Fruit fly (Drosophila melanogaster) whole organism, embryonic: ENCODE measurements around the gene CRAT.

Source experiments
- Atf6 ChIP-seq: fragments of 200-800 bp; sonication (Bioruptor generic); IDR thresholded peaks from 2 replicates; pipeline ENCODE4 v1.3.6; 2022; ENCODE audit warnings: missing biosample characterization, missing genetic modification characterization
- B-H2 ChIP-seq: fragments of 200-800 bp; sonication (Bioruptor generic); optimal IDR thresholded peaks from 2 replicates; lab custom pipeline; 2018; ENCODE audit warnings: missing biosample characterization, mild to moderate bottlenecking, missing genetic modification characterization
- Blimp-1 ChIP-seq: fragments of 200-800 bp; sonication (Bioruptor generic); optimal IDR thresholded peaks from 3 replicates; lab custom pipeline; 2018; ENCODE audit warnings: missing biosample characterization, missing genetic modification characterization, mild to moderate bottlenecking, moderate library complexity, missing genetic modification reagents
- C15 ChIP-seq: fragments of 200-800 bp; sonication (Bioruptor generic); IDR thresholded peaks from 3 replicates; pipeline ENCODE4 v1.3.6; 2022; ENCODE audit warnings: missing biosample characterization, missing genetic modification characterization
- CG10274 ChIP-seq: fragments of 200-800 bp; sonication (Bioruptor generic); optimal IDR thresholded peaks from 3 replicates; lab custom pipeline; 2017; ENCODE audit warnings: missing biosample characterization, mild to moderate bottlenecking, missing genetic modification characterization
- CG11695 ChIP-seq: fragments of 200-800 bp; sonication (Bioruptor generic); IDR thresholded peaks from 3 replicates; pipeline ENCODE4 v1.3.6; 2022; ENCODE audit warnings: missing biosample characterization, missing genetic modification characterization
- CG14050 ChIP-seq: fragments of 200-800 bp; sonication (Bioruptor generic); IDR thresholded peaks from 3 replicates; pipeline ENCODE4 v1.3.6; 2022; ENCODE audit warnings: missing biosample characterization, missing genetic modification characterization
- CG16779 ChIP-seq: fragments of 200-800 bp; sonication (Bioruptor generic); IDR thresholded peaks from 2 replicates; pipeline ENCODE4 v1.3.6; 2022; ENCODE audit warnings: missing biosample characterization, missing genetic modification characterization
- CG2120 ChIP-seq: fragments of 200-800 bp; sonication (Bioruptor generic); optimal IDR thresholded peaks from 3 replicates; lab custom pipeline; 2016; ENCODE audit warnings: missing biosample characterization, missing genetic modification characterization
- CG2889 ChIP-seq: fragments of 200-800 bp; sonication (Bioruptor generic); IDR thresholded peaks from 3 replicates; pipeline ENCODE4 v1.3.6; 2022; ENCODE audit warnings: missing biosample characterization, missing genetic modification characterization
- CG30431 ChIP-seq: fragments of 200-800 bp; sonication (Bioruptor generic); optimal IDR thresholded peaks from 2 replicates; lab custom pipeline; 2017; ENCODE audit warnings: missing biosample characterization, missing genetic modification characterization
- CG4328 ChIP-seq: fragments of 200-800 bp; sonication (Bioruptor generic); optimal IDR thresholded peaks from 3 replicates; lab custom pipeline; 2017; ENCODE audit warnings: missing biosample characterization, missing genetic modification reagents, missing genetic modification characterization
- CG4404 ChIP-seq: fragments of 200-800 bp; sonication (Bioruptor generic); IDR thresholded peaks from 2 replicates; pipeline ENCODE4 v1.3.6; 2022; ENCODE audit warnings: missing biosample characterization, missing genetic modification characterization
- CG5245 ChIP-seq: fragments of 200-800 bp; sonication (Bioruptor generic); optimal IDR thresholded peaks from 3 replicates; lab custom pipeline; 2016; ENCODE audit warnings: missing biosample characterization, missing genetic modification characterization
- CG7556 ChIP-seq: fragments of 200-800 bp; sonication (Bioruptor generic); optimal IDR thresholded peaks from 2 replicates; lab custom pipeline; 2017; ENCODE audit warnings: missing biosample characterization, mild to moderate bottlenecking, missing genetic modification characterization
- CG7839 ChIP-seq: fragments of 200-800 bp; sonication (Bioruptor generic); optimal IDR thresholded peaks from 3 replicates; lab custom pipeline; 2018; ENCODE audit warnings: missing biosample characterization, mild to moderate bottlenecking, missing genetic modification characterization, moderate library complexity
- CG8281 ChIP-seq: fragments of 200-800 bp; sonication (Bioruptor generic); optimal IDR thresholded peaks from 2 replicates; lab custom pipeline; 2018; ENCODE audit warnings: missing biosample characterization, mild to moderate bottlenecking, missing genetic modification characterization, moderate library complexity
- CG8765 ChIP-seq: fragments of 200-800 bp; sonication (Bioruptor generic); IDR thresholded peaks from 2 replicates; pipeline ENCODE4 v1.3.6; 2022; ENCODE audit warnings: missing biosample characterization, missing genetic modification characterization
- CG8924 ChIP-seq: fragments of 200-800 bp; optimal IDR thresholded peaks from 3 replicates; lab custom pipeline; 2019; ENCODE audit warnings: missing biosample characterization, mild to moderate bottlenecking, missing genetic modification characterization, moderate library complexity
- CG9437 ChIP-seq: fragments of 200-800 bp; sonication (Bioruptor generic); optimal IDR thresholded peaks from 2 replicates; lab custom pipeline; 2018; ENCODE audit warnings: missing biosample characterization, mild to moderate bottlenecking, missing genetic modification characterization
- CG9932 ChIP-seq: fragments of 200-800 bp; sonication (Bioruptor generic); IDR thresholded peaks from 2 replicates; pipeline ENCODE4 v1.3.6; 2022; ENCODE audit warnings: missing biosample characterization, missing genetic modification characterization
- Deaf1 ChIP-seq: fragments of 200-800 bp; optimal IDR thresholded peaks from 3 replicates; lab custom pipeline; 2019; ENCODE audit warnings: missing biosample characterization, mild to moderate bottlenecking, missing genetic modification characterization, moderate library complexity
- Dip3 ChIP-seq: fragments of 200-800 bp; sonication (Bioruptor generic); optimal IDR thresholded peaks from 3 replicates; lab custom pipeline; 2016; ENCODE audit warnings: missing biosample characterization, missing genetic modification characterization
- Drgx ChIP-seq: fragments of 200-800 bp; sonication (Bioruptor generic); IDR thresholded peaks from 2 replicates; pipeline ENCODE4 v1.3.6; 2022; ENCODE audit warnings: missing biosample characterization, missing genetic modification characterization
- Hand ChIP-seq: fragments of 200-800 bp; sonication (Bioruptor generic); optimal IDR thresholded peaks from 2 replicates; lab custom pipeline; 2017; ENCODE audit warnings: mild to moderate bottlenecking, missing biosample characterization, missing genetic modification reagents, missing genetic modification characterization
- Hmr ChIP-seq: fragments of 200-800 bp; sonication (Bioruptor generic); optimal IDR thresholded peaks from 3 replicates; lab custom pipeline; 2017; ENCODE audit warnings: mild to moderate bottlenecking, missing biosample characterization, missing genetic modification reagents, missing genetic modification characterization
- Hr3 ChIP-seq: fragments of 200-800 bp; sonication (Bioruptor generic); optimal IDR thresholded peaks from 3 replicates; lab custom pipeline; 2016; ENCODE audit warnings: missing biosample characterization, missing genetic modification characterization
- Sry-δ ChIP-seq: fragments of 200-800 bp; sonication (Bioruptor generic); optimal IDR thresholded peaks from 2 replicates; lab custom pipeline; 2016; ENCODE audit warnings: missing biosample characterization, missing genetic modification characterization
- Xbp1 ChIP-seq: fragments of 200-800 bp; sonication (Bioruptor generic); optimal IDR thresholded peaks from 3 replicates; lab custom pipeline; 2016; ENCODE audit warnings: missing biosample characterization, mild to moderate bottlenecking, missing genetic modification characterization
- YL-1 ChIP-seq: fragments of 200-800 bp; sonication (Bioruptor generic); optimal IDR thresholded peaks from 3 replicates; lab custom pipeline; 2017; ENCODE audit warnings: missing biosample characterization, mild to moderate bottlenecking, missing genetic modification characterization
- ac ChIP-seq: fragments of 200-800 bp; sonication (Bioruptor generic); optimal IDR thresholded peaks from 3 replicates; lab custom pipeline; 2017; ENCODE audit warnings: missing biosample characterization, mild to moderate bottlenecking, missing genetic modification characterization
- cwo ChIP-seq: fragments of 200-800 bp; sonication (Bioruptor generic); optimal IDR thresholded peaks from 3 replicates; lab custom pipeline; 2017; ENCODE audit warnings: missing biosample characterization, missing genetic modification characterization, mild to moderate bottlenecking, moderate library complexity, missing genetic modification reagents
- dimm ChIP-seq: fragments of 200-800 bp; sonication (Bioruptor generic); IDR thresholded peaks from 2 replicates; pipeline ENCODE4 v1.3.6; 2022; ENCODE audit warnings: missing biosample characterization, missing genetic modification characterization
- eve ChIP-seq, 2 experiments: fragments of >200 bp; optimal IDR thresholded peaks; 2 replicates each; lab custom pipeline; 2017; ENCODE audit warnings: missing biosample characterization in 2 of 2, missing genetic modification characterization in 2 of 2
- fd3F ChIP-seq: fragments of 200-800 bp; sonication (Bioruptor generic); optimal IDR thresholded peaks from 2 replicates; lab custom pipeline; 2018; ENCODE audit warnings: missing biosample characterization, mild to moderate bottlenecking, missing genetic modification characterization, moderate library complexity
- fd64A ChIP-seq: fragments of 200-800 bp; sonication (Bioruptor generic); optimal IDR thresholded peaks from 3 replicates; lab custom pipeline; 2018; ENCODE audit warnings: missing biosample characterization, mild to moderate bottlenecking, missing genetic modification characterization
- gem ChIP-seq: fragments of 200-800 bp; sonication (Bioruptor generic); optimal IDR thresholded peaks from 2 replicates; lab custom pipeline; 2019; ENCODE audit warnings: missing biosample characterization, mild to moderate bottlenecking, missing genetic modification characterization, moderate library complexity
- grau ChIP-seq: fragments of 200-800 bp; optimal IDR thresholded peaks from 3 replicates; lab custom pipeline; 2019; ENCODE audit warnings: missing biosample characterization, mild to moderate bottlenecking, missing genetic modification characterization, moderate library complexity
- gro ChIP-seq: fragments of 200-800 bp; sonication (Bioruptor generic); optimal IDR thresholded peaks from 2 replicates; lab custom pipeline; 2016; ENCODE audit warnings: missing biosample characterization, missing genetic modification characterization
- gsb-n ChIP-seq: fragments of 200-800 bp; sonication (Bioruptor generic); optimal IDR thresholded peaks from 3 replicates; lab custom pipeline; 2018; ENCODE audit warnings: missing biosample characterization, mild to moderate bottlenecking, missing genetic modification characterization
- kah ChIP-seq: fragments of 200-800 bp; sonication (Bioruptor generic); optimal IDR thresholded peaks from 2 replicates; lab custom pipeline; 2018; ENCODE audit warnings: missing biosample characterization, mild to moderate bottlenecking, missing genetic modification characterization
- knrl ChIP-seq: fragments of 200-800 bp; sonication (Bioruptor generic); IDR thresholded peaks from 3 replicates; pipeline ENCODE4 v1.3.6; 2022; ENCODE audit warnings: missing biosample characterization, missing genetic modification characterization; ENCODE audit not compliant: partially characterized antibody
- mld ChIP-seq: fragments of 200-800 bp; sonication (Bioruptor generic); IDR thresholded peaks from 3 replicates; pipeline ENCODE4 v1.3.6; 2022; ENCODE audit warnings: missing biosample characterization, missing genetic modification characterization; ENCODE audit not compliant: partially characterized antibody
- pnt ChIP-seq: fragments of 200-800 bp; sonication (Bioruptor generic); optimal IDR thresholded peaks from 3 replicates; lab custom pipeline; 2016; ENCODE audit warnings: missing biosample characterization, missing genetic modification characterization
- prd ChIP-seq, 3 experiments: fragments of >200 bp in 2 of 3; fragments of 200-800 bp in 1 of 3; sonication (Bioruptor generic) in 1 of 3; optimal IDR thresholded peaks in 2 of 3; IDR thresholded peaks in 1 of 3; 2 replicates in 2 of 3; 3 replicates in 1 of 3; pipeline versions ENCODE4 v1.3.6 to Lab custom; 2017 to 2022; ENCODE audit warnings: missing biosample characterization in 1 of 3, missing genetic modification characterization in 1 of 3
- sd ChIP-seq: fragments of 200-800 bp; sonication (Bioruptor generic); optimal IDR thresholded peaks from 3 replicates; lab custom pipeline; 2018; ENCODE audit warnings: missing biosample characterization, mild to moderate bottlenecking, missing genetic modification characterization, moderate library complexity
- sr ChIP-seq: fragments of 200-800 bp; sonication (Bioruptor generic); IDR thresholded peaks from 3 replicates; pipeline ENCODE4 v1.3.6; 2022; ENCODE audit warnings: missing biosample characterization, missing genetic modification characterization
- tgo ChIP-seq: fragments of 200-800 bp; sonication (Bioruptor generic); IDR thresholded peaks from 3 replicates; pipeline ENCODE4 v1.3.6; 2022; ENCODE audit warnings: missing biosample characterization, missing genetic modification characterization
- vvl ChIP-seq: fragments of 200-800 bp; sonication (Bioruptor generic); IDR thresholded peaks from 2 replicates; pipeline ENCODE4 v1.3.6; 2022; ENCODE audit warnings: missing biosample characterization, missing genetic modification characterization
- wdn ChIP-seq: fragments of 200-800 bp; sonication (Bioruptor generic); IDR thresholded peaks from 2 replicates; pipeline ENCODE4 v1.3.6; 2022; ENCODE audit warnings: missing biosample characterization, missing genetic modification characterization
- z ChIP-seq: fragments of 200-800 bp; sonication (Bioruptor generic); IDR thresholded peaks from 3 replicates; pipeline ENCODE4 v1.3.6; 2022; ENCODE audit warnings: missing biosample characterization, missing genetic modification characterization

The CRAT gene

dm6 chr3R:6368100-6368499 lies 7.7 kb downstream of the CRAT start, which contains the start of gene CG42724 (continued):
- TF ChIP-seq C15 (GFP tag; lab: Robert Waterston, UW) (0 out of 3 replicates have a peak, but pooled peaks have one; percentile 9), Blimp-1 (GFP tag; lab: Kevin White, UChicago) (no peak), CG5245 (GFP tag; lab: Kevin White, UChicago) (no peak), gsb-n (peak; percentile 6), CG14050 (GFP tag; lab: Robert Waterston, UW) (peak; percentile 55; the same call in 1 of the 3 replicates), CG9932 (GFP tag; lab: Robert Waterston, UW) (peak; percentile 76), Dip3 (GFP tag; lab: Kevin White, UChicago) (peak; percentile 72), CG7839 (no peak), CG2889 (0 out of 3 replicates have a peak, but pooled peaks have one; percentile 50), gro (GFP tag; lab: Kevin White, UChicago) (peak; percentile 80), grau (tag; lab: Kevin White, UChicago) (no peak), CG8765 (GFP tag; lab: Robert Waterston, UW) (no peak), Atf6 (GFP tag; lab: Robert Waterston, UW) (peak; percentile 36; the same call in 1 of the 2 replicates), CG8924 (tag; lab: Kevin White, UChicago) (no peak), CG4328 (GFP tag; lab: Kevin White, UChicago) (no peak), CG4404 (GFP tag; lab: Robert Waterston, UW) (no peak), z (GFP tag; lab: Robert Waterston, UW) (no peak), wdn (GFP tag; lab: Robert Waterston, UW) (0 out of 2 replicates have a peak, but pooled peaks have one; percentile 21), dimm (GFP tag; lab: Robert Waterston, UW) (no peak), vvl (no peak; the same call in 1 of the 2 replicates), kah (GFP tag; lab: Kevin White, UChicago) (no peak), CG7556 (GFP tag; lab: Kevin White, UChicago) (no peak), Hr3 (GFP tag; lab: Kevin White, UChicago) (peak; percentile 47), gem (tag; lab: Kevin White, UChicago) (no peak), ac (no peak), sd (tag; lab: Kevin White, UChicago) (no peak), Xbp1 (GFP tag; lab: Kevin White, UChicago) (peak; percentile 67), Hand (GFP tag; lab: Kevin White, UChicago) (no peak), CG16779 (GFP tag; lab: Robert Waterston, UW) (no peak), Deaf1 (no peak), sr (no peak), YL-1 (GFP tag; lab: Kevin White, UChicago) (peak; percentile 64), Drgx (GFP tag; lab: Robert Waterston, UW) (no peak), CG2120 (GFP tag; lab: Kevin White, UChicago) (peak; percentile 84), Hmr (GFP tag; lab: Kevin White, UChicago) (no peak), CG11695 (GFP tag; lab: Robert Waterston, UW) (no peak), CG8281 (tag; lab: Kevin White, UChicago) (no peak), fd64A (GFP tag; lab: Kevin White, UChicago) (no peak), tgo (peak; percentile 59), pnt (GFP tag; lab: Kevin White, UChicago) (peak; percentile 70), Sry-δ (GFP tag; lab: Kevin White, UChicago) (peak; percentile 96), knrl (GFP tag; lab: Robert Waterston, UW) (peak; percentile 51; the same call in 2 of the 3 replicates), CG9437 (GFP tag; lab: Kevin White, UChicago) (no peak), mld (GFP tag; lab: Robert Waterston, UW) (no peak), eve (GFP tag; optimal IDR thresholded peaks at IDR 0.05; lab: Kevin White, UChicago) (no peak), fd3F (GFP tag; lab: Kevin White, UChicago) (peak; percentile 6), prd (optimal IDR thresholded peaks at IDR 0.05; lab: Kevin White, UChicago) (no peak), prd (GFP tag; IDR thresholded peaks at IDR 0.05; lab: Robert Waterston, UW) (peak; percentile 78), CG30431 (peak; percentile 56), B-H2 (GFP tag; lab: Kevin White, UChicago) (no peak), CG10274 (no peak), cwo (no peak)
